Worm (Caenorhabditis elegans) whole organism, mixed stage, embryonic: ENCODE results near the gene acc-4.

ENCODE experiments used
- blmp-1 ChIP-seq: fragments of 150-350 bp; optimal IDR thresholded peaks from 2 replicates; lab custom pipeline; 2014; ENCODE audit warnings: missing biosample characterization, missing genetic modification characterization
- nhr-28 ChIP-seq: fragments of 150-350 bp; optimal IDR thresholded peaks from 2 replicates; lab custom pipeline; 2014; ENCODE audit warnings: missing biosample characterization, missing genetic modification characterization
- pha-4 ChIP-seq: fragments of 150-350 bp; optimal IDR thresholded peaks from 2 replicates; lab custom pipeline; 2018; ENCODE audit warnings: missing biosample characterization, missing genetic modification reagents, missing genetic modification characterization
- unc-62 ChIP-seq: fragments of 150-350 bp; optimal IDR thresholded peaks from 2 replicates; lab custom pipeline; 2014; ENCODE audit warnings: missing biosample characterization, missing genetic modification reagents, missing genetic modification characterization

DNA sequence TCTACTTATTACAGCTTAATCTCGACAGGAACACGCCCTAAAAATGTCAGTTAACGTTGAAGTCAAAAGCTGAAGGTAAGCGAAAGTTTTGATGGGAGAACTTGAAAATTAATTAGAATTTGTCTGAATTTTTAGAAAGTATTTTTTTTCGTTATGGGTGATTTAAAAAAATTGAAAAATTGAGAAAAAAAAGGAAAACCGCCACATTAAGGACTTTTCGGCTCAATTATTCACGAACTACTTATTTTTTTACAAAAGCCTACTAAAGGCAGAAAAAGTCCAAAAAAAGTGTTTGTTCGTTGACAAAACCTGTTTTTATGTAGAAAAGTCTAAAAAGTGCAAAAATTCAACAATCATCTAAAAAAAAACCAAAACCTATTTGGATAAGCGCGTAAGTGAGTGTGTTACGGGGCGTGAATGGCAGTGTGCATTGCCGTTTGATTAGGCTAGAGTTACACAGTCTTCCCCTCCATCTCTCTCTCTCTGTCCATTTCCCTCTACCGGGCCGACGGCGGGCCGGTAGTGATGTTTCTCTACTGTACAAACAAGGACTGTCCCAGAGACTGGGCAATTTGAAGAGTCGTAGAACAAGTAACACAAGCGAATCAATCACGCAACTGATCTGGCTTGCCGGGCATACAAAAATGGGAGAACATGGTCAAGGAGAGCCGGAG is 43.6 kb upstream of the acc-4 start, which contains the start of gene lron-13:
- TF ChIP-seq nhr-28 (no peak), pha-4 (tag; lab: Kevin White, UChicago) (peak; percentile 43), unc-62 (GFP tag; lab: Kevin White, UChicago) (no peak), blmp-1 (tag; lab: Kevin White, UChicago) (no peak)
